Fruit fly (Drosophila melanogaster) whole organism, prepupa: ENCODE measurements around the gene melt.

Experiments
- Blimp-1 ChIP-seq: fragments of 200-800 bp; sonication (Bioruptor generic); optimal IDR thresholded peaks from 3 replicates; lab custom pipeline; 2017; ENCODE audit warnings: missing biosample characterization, missing genetic modification characterization, mild to moderate bottlenecking, moderate library complexity, missing genetic modification reagents
- CG10631 ChIP-seq: fragments of 200-800 bp; sonication (Bioruptor generic); optimal IDR thresholded peaks from 2 replicates; lab custom pipeline; 2016; ENCODE audit warnings: missing biosample characterization, missing genetic modification characterization
- CG11294 ChIP-seq: fragments of 200-800 bp; sonication (Bioruptor generic); IDR thresholded peaks from 2 replicates; pipeline ENCODE4 v1.3.6; 2022; ENCODE audit warnings: missing biosample characterization, missing genetic modification characterization
- CG11762 ChIP-seq: fragments of 200-800 bp; sonication (Bioruptor generic); optimal IDR thresholded peaks from 3 replicates; lab custom pipeline; 2016; ENCODE audit warnings: missing biosample characterization, missing genetic modification characterization; ENCODE audit not compliant: insufficient read depth
- CG15336 ChIP-seq: fragments of 200-800 bp; sonication (Bioruptor generic); IDR thresholded peaks from 2 replicates; pipeline ENCODE4 v1.3.6; 2022; ENCODE audit warnings: missing biosample characterization, missing genetic modification characterization
- CG1621 ChIP-seq: fragments of 200-800 bp; sonication (Bioruptor generic); optimal IDR thresholded peaks from 3 replicates; lab custom pipeline; 2018; ENCODE audit warnings: missing biosample characterization, mild to moderate bottlenecking, missing genetic modification characterization
- CG3032 ChIP-seq: fragments of 200-800 bp; optimal IDR thresholded peaks from 2 replicates; lab custom pipeline; 2019; ENCODE audit warnings: missing biosample characterization, mild to moderate bottlenecking, missing genetic modification characterization, moderate library complexity
- CG32006 ChIP-seq: fragments of 200-800 bp; sonication (Bioruptor generic); optimal IDR thresholded peaks from 3 replicates; lab custom pipeline; 2017; ENCODE audit warnings: missing biosample characterization, mild to moderate bottlenecking, missing genetic modification characterization
- CG34406 ChIP-seq: fragments of 200-800 bp; sonication (Bioruptor generic); optimal IDR thresholded peaks from 3 replicates; lab custom pipeline; 2016; ENCODE audit warnings: missing biosample characterization, missing genetic modification characterization
- CG3919 ChIP-seq: fragments of 200-800 bp; sonication (Bioruptor generic); optimal IDR thresholded peaks from 3 replicates; lab custom pipeline; 2016; ENCODE audit warnings: missing biosample characterization, missing genetic modification characterization
- CG4318 ChIP-seq: fragments of 200-800 bp; sonication (Bioruptor generic); optimal IDR thresholded peaks from 3 replicates; lab custom pipeline; 2017; ENCODE audit warnings: missing biosample characterization, mild to moderate bottlenecking, missing genetic modification characterization
- CG6163 ChIP-seq: fragments of 200-800 bp; sonication (Bioruptor generic); IDR thresholded peaks from 3 replicates; pipeline ENCODE4 v1.3.6; 2022; ENCODE audit warnings: missing biosample characterization, missing genetic modification characterization
- CG6276 ChIP-seq: fragments of 200-800 bp; sonication (Bioruptor generic); optimal IDR thresholded peaks from 2 replicates; lab custom pipeline; 2017; ENCODE audit warnings: missing biosample characterization, mild to moderate bottlenecking, missing genetic modification characterization
- CG6792 ChIP-seq: fragments of 200-800 bp; sonication (Bioruptor generic); optimal IDR thresholded peaks from 3 replicates; lab custom pipeline; 2016; ENCODE audit warnings: missing biosample characterization, missing genetic modification characterization
- CG6854 ChIP-seq: fragments of 200-800 bp; sonication (Bioruptor generic); optimal IDR thresholded peaks from 2 replicates; lab custom pipeline; 2017; ENCODE audit warnings: missing biosample characterization, mild to moderate bottlenecking, missing genetic modification characterization
- CG7368 ChIP-seq: fragments of 200-800 bp; sonication (Bioruptor generic); optimal IDR thresholded peaks from 3 replicates; lab custom pipeline; 2016; ENCODE audit warnings: missing biosample characterization, missing genetic modification characterization
- CG8119 ChIP-seq: fragments of 200-800 bp; sonication (Bioruptor generic); IDR thresholded peaks from 3 replicates; pipeline ENCODE4 v1.3.6; 2022; ENCODE audit warnings: missing biosample characterization, missing genetic modification characterization
- CG8319 ChIP-seq: fragments of 200-800 bp; sonication (Bioruptor generic); optimal IDR thresholded peaks from 3 replicates; lab custom pipeline; 2016; ENCODE audit warnings: missing biosample characterization, missing genetic modification characterization
- CG8632 ChIP-seq: fragments of 200-800 bp; sonication (Bioruptor generic); optimal IDR thresholded peaks from 3 replicates; lab custom pipeline; 2016; ENCODE audit warnings: missing biosample characterization, missing genetic modification characterization
- Eip78C ChIP-seq: fragments of 200-800 bp; sonication (Bioruptor generic); peaks from one replicate; lab custom pipeline; 2016; ENCODE audit warnings: missing biosample characterization, missing genetic modification characterization
- Ets21C ChIP-seq: fragments of 200-800 bp; sonication (Bioruptor generic); optimal IDR thresholded peaks from 3 replicates; lab custom pipeline; 2016; ENCODE audit warnings: missing biosample characterization, missing genetic modification characterization
- Ets96B ChIP-seq: fragments of 200-800 bp; optimal IDR thresholded peaks from 2 replicates; lab custom pipeline; 2019; ENCODE audit warnings: missing biosample characterization, mild to moderate bottlenecking, missing genetic modification characterization, moderate library complexity
- Gug ChIP-seq: fragments of 200-800 bp; sonication (Bioruptor generic); IDR thresholded peaks from 2 replicates; pipeline ENCODE4 v1.3.6; 2022; ENCODE audit warnings: missing biosample characterization, missing genetic modification characterization
- Hr38 ChIP-seq: sonication (Bioruptor generic); optimal IDR thresholded peaks from 2 replicates; lab custom pipeline; 2016; ENCODE audit warnings: missing biosample characterization, missing genetic modification characterization
- Hr39 ChIP-seq: fragments of 200-800 bp; sonication (Bioruptor generic); optimal IDR thresholded peaks from 2 replicates; lab custom pipeline; 2016; ENCODE audit warnings: missing biosample characterization, missing genetic modification characterization
- Hr4 ChIP-seq: fragments of 200-800 bp; sonication (Bioruptor generic); optimal IDR thresholded peaks from 3 replicates; lab custom pipeline; 2016; ENCODE audit warnings: missing biosample characterization, missing genetic modification characterization
- Met ChIP-seq: fragments of 200-800 bp; sonication (Bioruptor generic); optimal IDR thresholded peaks from 3 replicates; lab custom pipeline; 2016; ENCODE audit warnings: missing biosample characterization, missing genetic modification characterization
- Smox ChIP-seq: fragments of 200-800 bp; sonication (Bioruptor generic); optimal IDR thresholded peaks from 3 replicates; lab custom pipeline; 2016; ENCODE audit warnings: missing biosample characterization, missing genetic modification characterization
- Sox14 ChIP-seq: fragments of 200-800 bp; sonication (Bioruptor generic); optimal IDR thresholded peaks from 3 replicates; lab custom pipeline; 2016; ENCODE audit warnings: missing biosample characterization, missing genetic modification characterization
- acj6 ChIP-seq: fragments of 200-800 bp; sonication (Bioruptor generic); optimal IDR thresholded peaks from 3 replicates; lab custom pipeline; 2016; ENCODE audit warnings: missing biosample characterization, missing genetic modification characterization
- cyc ChIP-seq: fragments of 200-800 bp; sonication (Bioruptor generic); optimal IDR thresholded peaks from 3 replicates; lab custom pipeline; 2016; ENCODE audit warnings: missing biosample characterization, missing genetic modification characterization
- dac ChIP-seq: fragments of 200-800 bp; sonication (Bioruptor generic); optimal IDR thresholded peaks from 2 replicates; lab custom pipeline; 2017; ENCODE audit warnings: missing biosample characterization, mild to moderate bottlenecking, missing genetic modification characterization
- dsx ChIP-seq: fragments of 200-800 bp; optimal IDR thresholded peaks from 3 replicates; lab custom pipeline; 2019; ENCODE audit warnings: missing biosample characterization, mild to moderate bottlenecking, missing genetic modification characterization, moderate library complexity; ENCODE audit not compliant: poor library complexity, severe bottlenecking
- eg ChIP-seq: fragments of 200-800 bp; sonication (Bioruptor generic); IDR thresholded peaks from 3 replicates; pipeline ENCODE4 v1.3.6; 2022; ENCODE audit warnings: missing biosample characterization, missing genetic modification characterization
- esn ChIP-seq: fragments of 200-800 bp; sonication (Bioruptor generic); optimal IDR thresholded peaks from 2 replicates; lab custom pipeline; 2016; ENCODE audit warnings: missing biosample characterization, mild to moderate bottlenecking, missing genetic modification characterization, moderate library complexity
- fd59A ChIP-seq: fragments of 200-800 bp; sonication (Bioruptor generic); optimal IDR thresholded peaks from 2 replicates; lab custom pipeline; 2017; ENCODE audit warnings: missing biosample characterization, mild to moderate bottlenecking, missing genetic modification characterization, missing genetic modification reagents
- lz ChIP-seq: fragments of 200-800 bp; sonication (Bioruptor generic); optimal IDR thresholded peaks from 3 replicates; lab custom pipeline; 2016; ENCODE audit warnings: missing biosample characterization, missing genetic modification characterization
- net ChIP-seq: fragments of 200-800 bp; sonication (Bioruptor generic); optimal IDR thresholded peaks from 3 replicates; lab custom pipeline; 2016; ENCODE audit warnings: missing biosample characterization, missing genetic modification characterization
- pdm3 ChIP-seq: fragments of 200-800 bp; sonication (Bioruptor generic); optimal IDR thresholded peaks from 3 replicates; lab custom pipeline; 2016; ENCODE audit warnings: missing biosample characterization, missing genetic modification characterization
- salr ChIP-seq, 2 experiments: fragments of 200-800 bp; sonication (Bioruptor generic); optimal IDR thresholded peaks; 3 replicates each; lab custom pipeline; 2016 to 2018; ENCODE audit warnings: missing biosample characterization in 2 of 2, missing genetic modification characterization in 2 of 2, mild to moderate bottlenecking in 1 of 2
- ss ChIP-seq, 2 experiments: fragments of 200-800 bp; sonication (Bioruptor generic); optimal IDR thresholded peaks; 2 replicates in 1 of 2; 3 replicates in 1 of 2; lab custom pipeline; 2017 to 2018; ENCODE audit warnings: mild to moderate bottlenecking in 2 of 2, missing biosample characterization in 2 of 2, missing genetic modification characterization in 2 of 2, moderate library complexity in 1 of 2
- svp ChIP-seq: fragments of 200-800 bp; sonication (Bioruptor generic); peaks from one replicate; lab custom pipeline; 2016; ENCODE audit warnings: missing biosample characterization, missing genetic modification characterization
- topi ChIP-seq: fragments of 200-800 bp; sonication (Bioruptor generic); optimal IDR thresholded peaks from 3 replicates; lab custom pipeline; 2016; ENCODE audit warnings: missing biosample characterization, missing genetic modification characterization
- vri ChIP-seq: fragments of 200-800 bp; sonication (Bioruptor generic); optimal IDR thresholded peaks from 3 replicates; lab custom pipeline; 2016; ENCODE audit warnings: missing biosample characterization, mild to moderate bottlenecking, missing genetic modification characterization

Gene melt

DNA sequence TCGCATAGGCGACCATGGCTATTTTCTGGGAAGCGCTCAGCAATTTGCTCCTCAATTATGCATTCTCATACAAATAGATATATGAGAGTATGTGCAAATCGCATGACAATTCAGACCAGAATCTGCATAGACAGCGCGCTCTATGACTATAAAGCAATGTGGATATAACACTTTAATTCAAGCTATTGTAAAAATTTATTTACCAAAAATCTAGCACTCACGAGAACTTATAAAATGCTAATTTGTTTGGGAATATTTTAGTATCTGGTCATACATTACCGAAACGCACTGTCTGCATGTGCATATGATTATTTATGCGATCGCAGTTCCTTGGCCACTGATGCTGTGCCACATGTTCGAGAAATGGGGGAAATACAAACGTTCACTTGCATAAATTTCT is 16.5 kb downstream of the melt start (continued):
- TF ChIP-seq cyc (GFP tag; lab: Kevin White, UChicago) = peak; percentile 49
- peak; percentile 81 for TF ChIP-seq dsx (GFP tag; lab: Kevin White, UChicago)
- peak; percentile 35 for TF ChIP-seq lz (GFP tag; lab: Kevin White, UChicago)
- peak; percentile 40 for TF ChIP-seq dac
- TF ChIP-seq eg (GFP tag; lab: Robert Waterston, UW) = peak; percentile 94
- peak; percentile 75 for TF ChIP-seq Sox14 (GFP tag; lab: Kevin White, UChicago)
- TF ChIP-seq CG11762 = peak; percentile 66
- peak; percentile 93 for TF ChIP-seq CG6163 (GFP tag; lab: Robert Waterston, UW)
- TF ChIP-seq CG7368 (GFP tag; lab: Kevin White, UChicago) = peak; percentile 63
- TF ChIP-seq pdm3 = peak; percentile 78
- peak; percentile 65 for TF ChIP-seq CG10631 (GFP tag; lab: Kevin White, UChicago)
- peak; percentile 51 for TF ChIP-seq esn
- TF ChIP-seq Hr39 = peak; percentile 35
- TF ChIP-seq fd59A (GFP tag; lab: Kevin White, UChicago) = peak; percentile 67
- peak; percentile 36 for TF ChIP-seq Smox (GFP tag; lab: Kevin White, UChicago)
- TF ChIP-seq CG11294 (GFP tag; lab: Robert Waterston, UW) = peak; percentile 83
- peak; percentile 73 for TF ChIP-seq Gug (GFP tag; lab: Robert Waterston, UW)
- peak; percentile 74 to 79 for TF ChIP-seq ss (GFP tag; optimal IDR thresholded peaks at IDR 0.05; lab: Kevin White, UChicago)
- TF ChIP-seq Blimp-1 (GFP tag; lab: Kevin White, UChicago) = no peak
- peak; percentile 77 for TF ChIP-seq CG3032 (tag; lab: Kevin White, UChicago)
- no peak for TF ChIP-seq CG6854 (GFP tag; lab: Kevin White, UChicago)
- peak; percentile 44 for TF ChIP-seq CG8319
- peak; percentile 89 for TF ChIP-seq CG8119 (GFP tag; lab: Robert Waterston, UW)
- no peak for TF ChIP-seq svp (GFP tag; lab: Kevin White, UChicago)
- TF ChIP-seq salr (GFP tag; optimal IDR thresholded peaks at IDR 0.05; lab: Kevin White, UChicago) = peak; percentile 56 to 60

DNA sequence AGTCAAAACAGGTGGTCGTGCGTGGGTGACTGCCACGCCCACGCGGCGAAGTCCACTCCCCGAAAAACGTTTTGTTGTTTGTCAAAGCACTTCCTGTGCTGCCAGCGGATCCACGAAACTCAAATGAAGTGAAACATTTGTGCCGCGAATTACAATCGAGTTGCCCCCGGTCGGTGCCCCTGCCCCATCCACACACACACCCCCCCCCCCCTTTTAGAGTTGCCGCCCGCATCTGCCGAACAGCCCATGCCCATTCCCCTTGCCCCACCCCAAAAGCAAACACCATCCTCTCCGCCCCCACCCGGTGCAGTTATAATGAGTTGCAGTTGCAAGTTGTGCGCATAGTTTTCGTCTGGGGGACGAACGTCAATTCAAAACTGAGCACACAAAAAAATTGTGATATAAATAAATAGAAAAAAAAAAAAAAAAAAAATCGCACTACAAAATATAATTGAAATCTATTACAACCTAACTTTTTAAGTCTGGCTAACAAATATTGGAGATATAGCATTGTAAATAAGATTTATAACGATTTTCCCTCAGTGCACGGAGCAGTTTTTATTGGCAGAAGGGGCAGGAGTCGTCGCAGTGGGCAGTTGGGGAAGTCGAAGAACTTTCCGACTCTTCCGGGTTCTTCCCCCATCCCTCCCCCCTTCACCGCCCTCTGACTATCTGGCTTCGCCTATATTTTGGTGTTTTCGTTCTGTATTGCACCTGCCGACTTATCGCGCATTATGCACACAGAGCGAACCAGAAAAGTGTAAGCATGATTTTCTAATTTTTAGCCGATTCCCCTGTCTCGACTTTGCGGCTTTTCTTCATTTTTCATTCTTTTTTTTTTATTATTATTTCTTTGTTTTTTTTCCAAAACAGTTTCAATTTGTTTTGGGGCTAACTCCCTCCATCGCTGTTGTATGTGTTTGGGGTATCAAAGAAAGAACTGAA is 17.5 kb downstream of the melt start:
- TF ChIP-seq Met (peak; percentile 19), CG8632 (GFP tag; lab: Kevin White, UChicago) (peak; percentile 32), topi (GFP tag; lab: Kevin White, UChicago) (peak; percentile 10), CG6854 (GFP tag; lab: Kevin White, UChicago) (no peak), CG1621 (tag; lab: Kevin White, UChicago) (no peak), CG7368 (GFP tag; lab: Kevin White, UChicago) (no peak), CG3919 (GFP tag; lab: Kevin White, UChicago) (peak; percentile 72), dac (peak; percentile 8), vri (GFP tag; lab: Kevin White, UChicago) (no peak), CG11294 (GFP tag; lab: Robert Waterston, UW) (peak; percentile 68; the same call in 1 of the 2 replicates), pdm3 (peak; percentile 70), CG6792 (GFP tag; lab: Kevin White, UChicago) (peak; percentile 23), CG10631 (GFP tag; lab: Kevin White, UChicago) (peak; percentile 47), CG4318 (GFP tag; lab: Kevin White, UChicago) (peak; percentile 60), CG15336 (GFP tag; lab: Robert Waterston, UW) (peak; percentile 90), Smox (GFP tag; lab: Kevin White, UChicago) (peak; percentile 6), fd59A (GFP tag; lab: Kevin White, UChicago) (no peak), Gug (GFP tag; lab: Robert Waterston, UW) (peak; percentile 73), svp (GFP tag; lab: Kevin White, UChicago) (peak; percentile 50), Ets96B (tag; lab: Kevin White, UChicago) (peak; percentile 40), net (GFP tag; lab: Kevin White, UChicago) (peak; percentile 59), CG6276 (peak; percentile 45), CG32006 (GFP tag; lab: Kevin White, UChicago) (peak; percentile 76), CG8119 (GFP tag; lab: Robert Waterston, UW) (peak; percentile 87), cyc (GFP tag; lab: Kevin White, UChicago) (peak; percentile 15), salr (GFP tag; optimal IDR thresholded peaks at IDR 0.05; lab: Kevin White, UChicago) (peak in 1 of 2 experiments; percentile 62), Sox14 (GFP tag; lab: Kevin White, UChicago) (peak; percentile 52), CG11762 (peak; percentile 33), CG6163 (GFP tag; lab: Robert Waterston, UW) (peak; percentile 82), Hr38 (no peak), CG34406 (GFP tag; lab: Kevin White, UChicago) (peak; percentile 27), acj6 (GFP tag; lab: Kevin White, UChicago) (peak; percentile 60), Eip78C (GFP tag; lab: Kevin White, UChicago) (peak; percentile 86), eg (GFP tag; lab: Robert Waterston, UW) (peak; percentile 83), Hr4 (GFP tag; lab: Kevin White, UChicago) (peak; percentile 85), dsx (GFP tag; lab: Kevin White, UChicago) (peak; percentile 13), CG3032 (tag; lab: Kevin White, UChicago) (peak; percentile 16), Ets21C (no peak)
